Fruit fly (Drosophila melanogaster): Measurements from ENCODE around the gene CG34295.
A peak's percentile ranks its signal among the peaks of the same experiment; 100 is the strongest.

The CG34295 gene

dm6 chr3R:28806402-28806801, 17.0 kb downstream of the CG34295 start, which contains the start of gene CheB98a:
CheB98a (plus strand) TSS chr3R:28806702.
- TF ChIP-seq CG1620 (GFP tag; optimal IDR thresholded peaks at IDR 0.05) (no peak), CG7045 (GFP tag; optimal IDR thresholded peaks at IDR 0.05) (no peak), ovo (GFP tag; optimal IDR thresholded peaks at IDR 0.05) (no peak), CG5204 (GFP tag; optimal IDR thresholded peaks at IDR 0.05) (no peak), Mnt (GFP tag; optimal IDR thresholded peaks at IDR 0.05) (no peak), Clk (GFP tag; optimal IDR thresholded peaks at IDR 0.05) (no peak), pad (GFP tag; optimal IDR thresholded peaks at IDR 0.05) (no peak), cnc (optimal IDR thresholded peaks at IDR 0.05) (no peak), bab1 (GFP tag; optimal IDR thresholded peaks at IDR 0.05) (no peak), CG14711 (tag; optimal IDR thresholded peaks at IDR 0.05) (no peak), CG12768 (GFP tag; optimal IDR thresholded peaks at IDR 0.05) (no peak), CG11617 (GFP tag; optimal IDR thresholded peaks at IDR 0.05) (no peak), kay (GFP tag; ENCODE audit: borderline replicate concordance) (no peak), Crg-1 (GFP tag; optimal IDR thresholded peaks at IDR 0.05) (no peak), CG7101 (tag; optimal IDR thresholded peaks at IDR 0.05) (no peak), Hr96 (GFP tag; optimal IDR thresholded peaks at IDR 0.05) (no peak), cic (GFP tag; optimal IDR thresholded peaks at IDR 0.05) (no peak), toe (GFP tag; optimal IDR thresholded peaks at IDR 0.05) (no peak)

- no peak for TF ChIP-seq cic (GFP tag; optimal IDR thresholded peaks at IDR 0.05)
- TF ChIP-seq toe (GFP tag; optimal IDR thresholded peaks at IDR 0.05): no peak
- TF ChIP-seq CG33017 (tag; optimal IDR thresholded peaks at IDR 0.05): no peak
- peak; percentile 13 for TF ChIP-seq CG5204 (GFP tag; optimal IDR thresholded peaks at IDR 0.05)
- peak; percentile 15 for TF ChIP-seq CG1620 (GFP tag; optimal IDR thresholded peaks at IDR 0.05)
- peak; percentile 25 for TF ChIP-seq pad (GFP tag; optimal IDR thresholded peaks at IDR 0.05)
- no peak for TF ChIP-seq Crg-1 (GFP tag; optimal IDR thresholded peaks at IDR 0.05)
- TF ChIP-seq Hr96 (GFP tag; optimal IDR thresholded peaks at IDR 0.05): peak; percentile 31
- peak; percentile 31 for TF ChIP-seq ovo (GFP tag; optimal IDR thresholded peaks at IDR 0.05)
- TF ChIP-seq CG14711 (tag; optimal IDR thresholded peaks at IDR 0.05): no peak
- no peak for TF ChIP-seq CG7045 (GFP tag; optimal IDR thresholded peaks at IDR 0.05)
- TF ChIP-seq Mnt (GFP tag; optimal IDR thresholded peaks at IDR 0.05): peak; percentile 27
- TF ChIP-seq CG11617 (GFP tag; optimal IDR thresholded peaks at IDR 0.05): no peak
- no peak for TF ChIP-seq Clk (GFP tag; optimal IDR thresholded peaks at IDR 0.05)
- peak; percentile 36 for TF ChIP-seq bab1 (GFP tag; optimal IDR thresholded peaks at IDR 0.05)
- no peak for TF ChIP-seq CG12768 (GFP tag; optimal IDR thresholded peaks at IDR 0.05)
- TF ChIP-seq CG7101 (tag; optimal IDR thresholded peaks at IDR 0.05): peak; percentile 32
Measured at dm6 chr3R:28810942-28811676, 21.7 kb downstream of the CG34295 start, which contains the start of gene wdn. wdn (minus strand) TSS chr3R:28811337.

- peak; percentile 71 for TF ChIP-seq Mnt (GFP tag; optimal IDR thresholded peaks at IDR 0.05)
- peak; percentile 1 for TF ChIP-seq CG14711 (tag; optimal IDR thresholded peaks at IDR 0.05)
- TF ChIP-seq bab1 (GFP tag; optimal IDR thresholded peaks at IDR 0.05): peak; percentile 31
- TF ChIP-seq CG7101 (tag; optimal IDR thresholded peaks at IDR 0.05): peak; percentile 8
- no peak for TF ChIP-seq cnc (optimal IDR thresholded peaks at IDR 0.05)
- peak; percentile 6 for TF ChIP-seq tj (GFP tag; optimal IDR thresholded peaks at IDR 0.05)
- TF ChIP-seq CG33017 (tag; optimal IDR thresholded peaks at IDR 0.05): no peak
Measured at dm6 chr3R:28811677-28812465, 22.5 kb downstream of the CG34295 start, which contains the start of gene Prp39. Prp39 (plus strand) TSS chr3R:28812102.

dm6 chr3R:28819555-28820305, 30.3 kb downstream of the CG34295 start, which contains the start of the genes CG1523 and CG1647:
CG1523 (minus strand) TSS chr3R:28819668.
CG1647 (plus strand) TSS chr3R:28820221.
- TF ChIP-seq CG1620 (GFP tag; optimal IDR thresholded peaks at IDR 0.05) (peak; percentile 45), Clk (GFP tag; optimal IDR thresholded peaks at IDR 0.05) (peak; percentile 25), CG7045 (GFP tag; optimal IDR thresholded peaks at IDR 0.05) (peak; percentile 78), tj (GFP tag; optimal IDR thresholded peaks at IDR 0.05) (peak; percentile 50), Hr96 (GFP tag; optimal IDR thresholded peaks at IDR 0.05) (peak; percentile 76), cic (GFP tag; optimal IDR thresholded peaks at IDR 0.05) (no peak), ovo (GFP tag; optimal IDR thresholded peaks at IDR 0.05) (no peak), toe (GFP tag; optimal IDR thresholded peaks at IDR 0.05) (peak; percentile 70), CG12768 (GFP tag; optimal IDR thresholded peaks at IDR 0.05) (peak; percentile 79), pad (GFP tag; optimal IDR thresholded peaks at IDR 0.05) (peak; percentile 67), CG14711 (tag; optimal IDR thresholded peaks at IDR 0.05) (peak; percentile 67), CG5204 (GFP tag; optimal IDR thresholded peaks at IDR 0.05) (peak; percentile 77), Mnt (GFP tag; optimal IDR thresholded peaks at IDR 0.05) (peak; percentile 53), cnc (optimal IDR thresholded peaks at IDR 0.05) (no peak), kay (GFP tag; ENCODE audit: borderline replicate concordance) (no peak), CG7101 (tag; optimal IDR thresholded peaks at IDR 0.05) (peak; percentile 77), CG11617 (GFP tag; optimal IDR thresholded peaks at IDR 0.05) (peak; percentile 84), bab1 (GFP tag; optimal IDR thresholded peaks at IDR 0.05) (peak; percentile 78), CG33017 (tag; optimal IDR thresholded peaks at IDR 0.05) (peak; percentile 64), Crg-1 (GFP tag; optimal IDR thresholded peaks at IDR 0.05) (peak; percentile 57)

- no peak for TF ChIP-seq CG11617 (GFP tag; optimal IDR thresholded peaks at IDR 0.05)
- TF ChIP-seq CG12768 (GFP tag; optimal IDR thresholded peaks at IDR 0.05): no peak
- no peak for TF ChIP-seq Crg-1 (GFP tag; optimal IDR thresholded peaks at IDR 0.05)
- TF ChIP-seq CG14711 (tag; optimal IDR thresholded peaks at IDR 0.05): no peak
- no peak for TF ChIP-seq Mnt (GFP tag; optimal IDR thresholded peaks at IDR 0.05)
- no peak for TF ChIP-seq bab1 (GFP tag; optimal IDR thresholded peaks at IDR 0.05)
- no peak for TF ChIP-seq Clk (GFP tag; optimal IDR thresholded peaks at IDR 0.05)
- TF ChIP-seq CG33017 (tag; optimal IDR thresholded peaks at IDR 0.05): no peak
Measured at dm6 chr3R:28827222-28827621, 37.8 kb downstream of the CG34295 start.

Measured in whole organism, adult.